Fruit fly (Drosophila melanogaster) whole organism, embryonic: ENCODE data around the gene CG33095.

Experiments used
- Awh ChIP-seq: fragments of 200-800 bp; sonication (Bioruptor generic); IDR thresholded peaks from 2 replicates; pipeline ENCODE4, ENCODE4 v1.3.6; 2022; ENCODE audit warnings: missing biosample characterization, missing genetic modification characterization
- CG10274 ChIP-seq: fragments of 200-800 bp; sonication (Bioruptor generic); optimal IDR thresholded peaks from 3 replicates; lab custom pipeline; 2017; ENCODE audit warnings: missing biosample characterization, mild to moderate bottlenecking, missing genetic modification characterization
- CG10565 ChIP-seq: fragments of 200-800 bp; sonication (Bioruptor generic); optimal IDR thresholded peaks from 3 replicates; lab custom pipeline; 2016; ENCODE audit warnings: missing biosample characterization, mild to moderate bottlenecking, missing genetic modification characterization
- CG10654 ChIP-seq: fragments of 200-800 bp; sonication (Bioruptor generic); optimal IDR thresholded peaks from 2 replicates; lab custom pipeline; 2016; ENCODE audit warnings: missing biosample characterization, missing genetic modification characterization
- CG13287 ChIP-seq: fragments of 200-800 bp; sonication (Bioruptor generic); IDR thresholded peaks from 2 replicates; pipeline ENCODE4 v1.3.6; 2022; ENCODE audit warnings: missing biosample characterization, missing genetic modification characterization; ENCODE audit not compliant: partially characterized antibody
- CG13424 ChIP-seq: fragments of 200-800 bp; sonication (Bioruptor generic); optimal IDR thresholded peaks from 2 replicates; lab custom pipeline; 2019; ENCODE audit warnings: missing biosample characterization, mild to moderate bottlenecking, missing genetic modification characterization, moderate library complexity
- CG13624 ChIP-seq: fragments of 200-800 bp; sonication (Bioruptor generic); optimal IDR thresholded peaks from 2 replicates; lab custom pipeline; 2016; ENCODE audit warnings: missing biosample characterization, missing genetic modification characterization
- CG14710 ChIP-seq: fragments of 200-800 bp; sonication (Bioruptor generic); optimal IDR thresholded peaks from 3 replicates; lab custom pipeline; 2019; ENCODE audit warnings: missing biosample characterization, mild to moderate bottlenecking, missing genetic modification characterization, moderate library complexity
- CG16815 ChIP-seq: fragments of 200-800 bp; sonication (Bioruptor generic); optimal IDR thresholded peaks from 3 replicates; lab custom pipeline; 2017; ENCODE audit warnings: missing biosample characterization, mild to moderate bottlenecking, missing genetic modification characterization
- CG17802 ChIP-seq: fragments of 200-800 bp; sonication (Bioruptor generic); optimal IDR thresholded peaks from 2 replicates; lab custom pipeline; 2018; ENCODE audit warnings: missing biosample characterization, mild to moderate bottlenecking, missing genetic modification characterization, moderate library complexity
- CG2116 ChIP-seq: fragments of 200-800 bp; sonication (Bioruptor generic); optimal IDR thresholded peaks from 3 replicates; lab custom pipeline; 2018; ENCODE audit warnings: missing biosample characterization, mild to moderate bottlenecking, missing genetic modification characterization
- CG31224 ChIP-seq: fragments of 200-800 bp; sonication (Bioruptor generic); IDR thresholded peaks from 2 replicates; pipeline ENCODE4 v1.3.6; 2022; ENCODE audit warnings: missing biosample characterization, missing genetic modification characterization
- CG34376 ChIP-seq: fragments of 200-800 bp; sonication (Bioruptor generic); optimal IDR thresholded peaks from 2 replicates; lab custom pipeline; 2018; ENCODE audit warnings: missing biosample characterization, mild to moderate bottlenecking, missing genetic modification characterization
- CG5245 ChIP-seq: fragments of 200-800 bp; sonication (Bioruptor generic); optimal IDR thresholded peaks from 3 replicates; lab custom pipeline; 2016; ENCODE audit warnings: missing biosample characterization, missing genetic modification characterization
- CG6791 ChIP-seq: fragments of 200-800 bp; sonication (Bioruptor generic); IDR thresholded peaks from 3 replicates; pipeline ENCODE4 v1.3.6; 2022; ENCODE audit warnings: missing biosample characterization, missing genetic modification characterization; ENCODE audit not compliant: partially characterized antibody
- CG7271 ChIP-seq: fragments of 200-800 bp; sonication (Bioruptor generic); optimal IDR thresholded peaks from 2 replicates; lab custom pipeline; 2018; ENCODE audit warnings: missing biosample characterization, mild to moderate bottlenecking, missing genetic modification characterization, moderate library complexity
- CG7556 ChIP-seq: fragments of 200-800 bp; sonication (Bioruptor generic); optimal IDR thresholded peaks from 2 replicates; lab custom pipeline; 2017; ENCODE audit warnings: missing biosample characterization, mild to moderate bottlenecking, missing genetic modification characterization
- CG8924 ChIP-seq: fragments of 200-800 bp; optimal IDR thresholded peaks from 3 replicates; lab custom pipeline; 2019; ENCODE audit warnings: missing biosample characterization, mild to moderate bottlenecking, missing genetic modification characterization, moderate library complexity
- Ets65A ChIP-seq: fragments of 200-800 bp; sonication (Bioruptor generic); peaks from one replicate; lab custom pipeline; 2016; ENCODE audit warnings: missing biosample characterization, missing genetic modification characterization
- Fer3 ChIP-seq: fragments of 200-800 bp; sonication (Bioruptor generic); optimal IDR thresholded peaks from 2 replicates; lab custom pipeline; 2018; ENCODE audit warnings: missing biosample characterization, mild to moderate bottlenecking, missing genetic modification characterization, moderate library complexity
- HLH54F ChIP-seq: fragments of 200-800 bp; sonication (Bioruptor generic); optimal IDR thresholded peaks from 3 replicates; lab custom pipeline; 2016; ENCODE audit warnings: missing biosample characterization, missing genetic modification characterization
- Hmx ChIP-seq: fragments of 200-800 bp; sonication (Bioruptor generic); optimal IDR thresholded peaks from 2 replicates; lab custom pipeline; 2016; ENCODE audit warnings: missing biosample characterization, missing genetic modification characterization
- MBD-R2 ChIP-seq: fragments of 200-800 bp; sonication (Bioruptor generic); IDR thresholded peaks from 2 replicates; pipeline ENCODE4 v1.3.6; 2022; ENCODE audit warnings: missing biosample characterization, missing genetic modification characterization
- Myb ChIP-seq: fragments of 200-800 bp; sonication (Bioruptor generic); optimal IDR thresholded peaks from 2 replicates; lab custom pipeline; 2016; ENCODE audit warnings: missing biosample characterization, missing genetic modification characterization
- Pdp1 ChIP-seq, 2 experiments: fragments of 200-800 bp; sonication (Bioruptor generic); optimal IDR thresholded peaks; 3 replicates each; lab custom pipeline; 2016; ENCODE audit warnings: missing biosample characterization in 2 of 2, missing genetic modification characterization in 2 of 2, mild to moderate bottlenecking in 1 of 2, moderate library complexity in 1 of 2
- YL-1 ChIP-seq: fragments of 200-800 bp; sonication (Bioruptor generic); optimal IDR thresholded peaks from 3 replicates; lab custom pipeline; 2017; ENCODE audit warnings: missing biosample characterization, mild to moderate bottlenecking, missing genetic modification characterization
- ab ChIP-seq: fragments of 200-800 bp; sonication (Bioruptor generic); optimal IDR thresholded peaks from 2 replicates; lab custom pipeline; 2016; ENCODE audit warnings: missing biosample characterization, missing genetic modification characterization
- bab2 ChIP-seq: fragments of 200-800 bp; sonication (Bioruptor generic); optimal IDR thresholded peaks from 2 replicates; lab custom pipeline; 2016; ENCODE audit warnings: missing biosample characterization, missing genetic modification characterization
- dysf ChIP-seq: fragments of 200-800 bp; sonication (Bioruptor generic); IDR thresholded peaks from 3 replicates; pipeline ENCODE4 v1.3.6; 2022; ENCODE audit warnings: missing biosample characterization, missing genetic modification characterization
- esg ChIP-seq: fragments of 200-800 bp; sonication (Bioruptor generic); conservative IDR thresholded peaks from 2 replicates; pipeline ENCODE4 v1.3.6; 2022; ENCODE audit warnings: missing biosample characterization, missing genetic modification characterization
- eve ChIP-seq, 2 experiments: fragments of >200 bp; optimal IDR thresholded peaks; 2 replicates each; lab custom pipeline; 2017; ENCODE audit warnings: missing biosample characterization in 2 of 2, missing genetic modification characterization in 2 of 2
- eyg ChIP-seq: fragments of 200-800 bp; sonication (Bioruptor generic); optimal IDR thresholded peaks from 3 replicates; lab custom pipeline; 2016; ENCODE audit warnings: missing biosample characterization, missing genetic modification characterization
- gfzf ChIP-seq: fragments of 200-800 bp; sonication (Bioruptor generic); optimal IDR thresholded peaks from 2 replicates; lab custom pipeline; 2016; ENCODE audit warnings: missing biosample characterization, mild to moderate bottlenecking, missing genetic modification characterization, moderate library complexity
- jumu ChIP-seq: fragments of 200-800 bp; sonication (Bioruptor generic); optimal IDR thresholded peaks from 3 replicates; lab custom pipeline; 2016; ENCODE audit warnings: missing biosample characterization, missing genetic modification characterization
- onecut ChIP-seq: fragments of 200-800 bp; sonication (Bioruptor generic); IDR thresholded peaks from 2 replicates; pipeline ENCODE4 v1.3.6; 2022; ENCODE audit warnings: missing biosample characterization, missing genetic modification characterization
- sc ChIP-seq, 3 experiments: fragments of >200 bp in 2 of 3; fragments of 200-800 bp in 1 of 3; sonication (Bioruptor generic) in 1 of 3; optimal IDR thresholded peaks; 2 replicates in 2 of 3; 3 replicates in 1 of 3; lab custom pipeline; 2017; ENCODE audit warnings: mild to moderate bottlenecking in 1 of 3, missing biosample characterization in 1 of 3, missing genetic modification characterization in 1 of 3, missing genetic modification reagents in 1 of 3
- schlank ChIP-seq: fragments of 200-800 bp; sonication (Bioruptor generic); optimal IDR thresholded peaks from 2 replicates; lab custom pipeline; 2018; ENCODE audit warnings: missing biosample characterization, mild to moderate bottlenecking, missing genetic modification characterization
- seq ChIP-seq: fragments of 200-800 bp; sonication (Bioruptor generic); IDR thresholded peaks from 2 replicates; pipeline ENCODE4 v1.3.6; 2022; ENCODE audit warnings: missing biosample characterization, missing genetic modification characterization
- stwl ChIP-seq: fragments of 200-800 bp; sonication (Bioruptor generic); optimal IDR thresholded peaks from 3 replicates; lab custom pipeline; 2018; ENCODE audit warnings: missing biosample characterization, mild to moderate bottlenecking, missing genetic modification characterization, moderate library complexity
- tap ChIP-seq: fragments of 200-800 bp; optimal IDR thresholded peaks from 3 replicates; lab custom pipeline; 2019; ENCODE audit warnings: missing biosample characterization, mild to moderate bottlenecking, missing genetic modification characterization, moderate library complexity
- tgo ChIP-seq: fragments of 200-800 bp; sonication (Bioruptor generic); IDR thresholded peaks from 3 replicates; pipeline ENCODE4 v1.3.6; 2022; ENCODE audit warnings: missing biosample characterization, missing genetic modification characterization
- toy ChIP-seq: fragments of 200-800 bp; sonication (Bioruptor generic); IDR thresholded peaks from 2 replicates; pipeline ENCODE4 v1.3.6; 2022; ENCODE audit warnings: missing biosample characterization, missing genetic modification characterization
- unpg ChIP-seq: fragments of 200-800 bp; sonication (Bioruptor generic); optimal IDR thresholded peaks from 3 replicates; lab custom pipeline; 2018; ENCODE audit warnings: missing biosample characterization, mild to moderate bottlenecking, missing genetic modification characterization, moderate library complexity
- vnd ChIP-seq: fragments of 200-800 bp; sonication (Bioruptor generic); IDR thresholded peaks from 3 replicates; pipeline ENCODE4 v1.3.6; 2022; ENCODE audit warnings: missing biosample characterization, missing genetic modification characterization; ENCODE audit not compliant: partially characterized antibody

Gene CG33095

dm6 chr3R:25064907-25065841 lies 32.3 kb upstream of the CG33095 start, which contains the start of the genes veli and PQBP1 (continued):
- peak; percentile 41 for TF ChIP-seq MBD-R2
- peak; percentile 50 for TF ChIP-seq CG14710 (tag; lab: Kevin White, UChicago)
- TF ChIP-seq stwl (tag; lab: Kevin White, UChicago): peak; percentile 36
- peak; percentile 52 for TF ChIP-seq gfzf
- peak; percentile 30; the same call in 1 of the 2 replicates for TF ChIP-seq CG13287 (GFP tag; lab: Robert Waterston, UW)

dm6 chr3R:25066856-25067255 lies 30.6 kb upstream of the CG33095 start:
- TF ChIP-seq onecut (GFP tag; lab: Robert Waterston, UW) (no peak), Ets65A (GFP tag; lab: Kevin White, UChicago) (peak; percentile 93)

dm6 chr3R:25069569-25069968 lies 27.9 kb upstream of the CG33095 start, which contains the start of the genes Stt3B and CG11839:
Gene Stt3B, minus strand, starts transcription at chr3R:25069637.
Gene CG11839, plus strand, starts transcription at chr3R:25069927.
- TF ChIP-seq CG13624 (GFP tag; lab: Kevin White, UChicago): peak; percentile 84
- no peak for TF ChIP-seq CG10565 (GFP tag; lab: Kevin White, UChicago)
- peak; percentile 70 for TF ChIP-seq CG10654 (GFP tag; lab: Kevin White, UChicago)
- no peak for TF ChIP-seq CG16815 (GFP tag; lab: Kevin White, UChicago)
- no peak for TF ChIP-seq eve (GFP tag; optimal IDR thresholded peaks at IDR 0.05; lab: Kevin White, UChicago)
- TF ChIP-seq CG14710 (tag; lab: Kevin White, UChicago): peak; percentile 85
- TF ChIP-seq vnd: peak; percentile 90
- TF ChIP-seq toy: no peak
- TF ChIP-seq CG34376 (GFP tag; lab: Kevin White, UChicago): peak; percentile 29
- no peak for TF ChIP-seq CG17802 (tag; lab: Kevin White, UChicago)
- no peak for TF ChIP-seq CG10274 (GFP tag; lab: Kevin White, UChicago)
- TF ChIP-seq eyg (GFP tag; lab: Kevin White, UChicago): no peak
- peak; percentile 11 for TF ChIP-seq CG7271 (tag; lab: Kevin White, UChicago)
- TF ChIP-seq CG8924 (tag; lab: Kevin White, UChicago): peak; percentile 67
- TF ChIP-seq Hmx (GFP tag; lab: Kevin White, UChicago): peak; percentile 6
- TF ChIP-seq Myb (GFP tag; lab: Kevin White, UChicago): peak; percentile 73
- peak; percentile 72 for TF ChIP-seq bab2 (GFP tag; lab: Kevin White, UChicago)
- peak; percentile 71; the same call in 2 of the 3 replicates for TF ChIP-seq dysf (GFP tag; lab: Robert Waterston, UW)
- TF ChIP-seq unpg (GFP tag; lab: Kevin White, UChicago): no peak
- no peak for TF ChIP-seq Awh (GFP tag; lab: Robert Waterston, UW)
- TF ChIP-seq seq (GFP tag; lab: Robert Waterston, UW): no peak
- no peak for TF ChIP-seq tap
- TF ChIP-seq CG5245: peak; percentile 42
- TF ChIP-seq tgo (GFP tag; lab: Robert Waterston, UW): no peak; the same call in 1 of the 3 replicates
- peak; percentile 18 for TF ChIP-seq schlank (tag; lab: Kevin White, UChicago)
- TF ChIP-seq esg (GFP tag; lab: Robert Waterston, UW): 0 out of 2 replicates have a peak, but pooled peaks have one; percentile 23
- no peak for TF ChIP-seq sc (optimal IDR thresholded peaks at IDR 0.05; lab: Kevin White, UChicago)
- TF ChIP-seq sc (GFP tag; optimal IDR thresholded peaks at IDR 0.05; lab: Kevin White, UChicago): no peak
- no peak for TF ChIP-seq ab (GFP tag; lab: Kevin White, UChicago)
- TF ChIP-seq CG7556 (GFP tag; lab: Kevin White, UChicago): no peak
- TF ChIP-seq jumu: peak; percentile 82
- no peak for TF ChIP-seq CG31224 (GFP tag; lab: Robert Waterston, UW)
- peak; percentile 85 for TF ChIP-seq CG2116
- TF ChIP-seq HLH54F: peak; percentile 79
- TF ChIP-seq CG13424 (tag; lab: Kevin White, UChicago): peak; percentile 77
- TF ChIP-seq Pdp1 (GFP tag; optimal IDR thresholded peaks at IDR 0.05; lab: Kevin White, UChicago): peak in 1 of 2 experiments; percentile 84
- TF ChIP-seq YL-1: peak; percentile 79
- TF ChIP-seq Fer3 (tag; lab: Kevin White, UChicago): peak; percentile 70
- TF ChIP-seq CG6791 (GFP tag; lab: Robert Waterston, UW): peak; percentile 82
